Fruit fly (Drosophila melanogaster) whole organism, adult: ENCODE data around the gene CG11768.

Source experiments
- CG11617 ChIP-seq: fragments of 200-800 bp; sonication (Bioruptor generic); optimal IDR thresholded peaks from 2 replicates; lab custom pipeline; 2017; ENCODE audit warnings: mild to moderate bottlenecking, missing biosample characterization, missing genetic modification reagents, missing genetic modification characterization
- CG14711 ChIP-seq: fragments of 200-800 bp; sonication (Bioruptor generic); optimal IDR thresholded peaks from 2 replicates; lab custom pipeline; 2018; ENCODE audit warnings: missing biosample characterization, mild to moderate bottlenecking, missing genetic modification characterization, moderate library complexity
- CG1620 ChIP-seq: fragments of 200-800 bp; sonication (Bioruptor generic); optimal IDR thresholded peaks from 2 replicates; lab custom pipeline; 2016; ENCODE audit warnings: missing biosample characterization, missing genetic modification characterization
- CG5204 ChIP-seq: fragments of 200-800 bp; sonication (Bioruptor generic); optimal IDR thresholded peaks from 2 replicates; lab custom pipeline; 2016; ENCODE audit warnings: missing biosample characterization, missing genetic modification characterization
- CG7101 ChIP-seq: fragments of 200-800 bp; sonication (Bioruptor generic); optimal IDR thresholded peaks from 2 replicates; lab custom pipeline; 2018; ENCODE audit warnings: missing biosample characterization, mild to moderate bottlenecking, missing genetic modification characterization, moderate library complexity
- Clk ChIP-seq: fragments of 200-800 bp; sonication (Bioruptor generic); optimal IDR thresholded peaks from 2 replicates; lab custom pipeline; 2017; ENCODE audit warnings: missing biosample characterization, missing genetic modification characterization
- Crg-1 ChIP-seq: fragments of 200-800 bp; sonication (Bioruptor generic); optimal IDR thresholded peaks from 2 replicates; lab custom pipeline; 2016; ENCODE audit warnings: missing biosample characterization, missing genetic modification characterization
- Hr96 ChIP-seq: fragments of 200-800 bp; sonication (Bioruptor generic); optimal IDR thresholded peaks from 2 replicates; lab custom pipeline; 2016; ENCODE audit warnings: missing biosample characterization, missing genetic modification characterization
- Mnt ChIP-seq: fragments of 200-800 bp; sonication (Bioruptor generic); optimal IDR thresholded peaks from 2 replicates; lab custom pipeline; 2016; ENCODE audit warnings: missing biosample characterization, mild to moderate bottlenecking, missing genetic modification characterization
- bab1 ChIP-seq: fragments of 200-800 bp; sonication (Bioruptor generic); optimal IDR thresholded peaks from 3 replicates; lab custom pipeline; 2019; ENCODE audit warnings: missing biosample characterization, mild to moderate bottlenecking, missing genetic modification characterization, moderate library complexity
- cic ChIP-seq: fragments of 200-800 bp; sonication (Bioruptor generic); optimal IDR thresholded peaks from 2 replicates; lab custom pipeline; 2017; ENCODE audit warnings: missing biosample characterization, mild to moderate bottlenecking, missing genetic modification characterization, moderate library complexity
- cnc ChIP-seq, 2 experiments: fragments of >200 bp; optimal IDR thresholded peaks; 2 replicates each; lab custom pipeline; 2017
- kay ChIP-seq: fragments of 200-800 bp; sonication (Bioruptor generic); peaks from one replicate; lab custom pipeline; 2016; ENCODE audit warnings: missing biosample characterization, missing genetic modification characterization, borderline replicate concordance
- ovo ChIP-seq: fragments of 200-800 bp; sonication (Bioruptor generic); optimal IDR thresholded peaks from 2 replicates; lab custom pipeline; 2016; ENCODE audit warnings: missing biosample characterization, missing genetic modification characterization
- pad ChIP-seq: fragments of 200-800 bp; sonication (Bioruptor generic); optimal IDR thresholded peaks from 3 replicates; lab custom pipeline; 2017; ENCODE audit warnings: missing biosample characterization, missing genetic modification characterization, mild to moderate bottlenecking, moderate library complexity, missing genetic modification reagents
- tj ChIP-seq: fragments of 200-800 bp; sonication (Bioruptor generic); optimal IDR thresholded peaks from 3 replicates; lab custom pipeline; 2017; ENCODE audit warnings: missing biosample characterization, mild to moderate bottlenecking, missing genetic modification characterization, moderate library complexity
- toe ChIP-seq: fragments of 200-800 bp; sonication (Bioruptor generic); optimal IDR thresholded peaks from 2 replicates; lab custom pipeline; 2016; ENCODE audit warnings: missing biosample characterization, missing genetic modification characterization

Gene CG11768

dm6 chr3R:8704669-8705068, 63.3 kb downstream of the CG11768 start:
- TF ChIP-seq CG14711 (tag; lab: Kevin White, UChicago) (no peak), Clk (GFP tag; lab: Kevin White, UChicago) (no peak), Hr96 (GFP tag; lab: Kevin White, UChicago) (no peak), Mnt (GFP tag; lab: Kevin White, UChicago) (no peak), tj (GFP tag; lab: Kevin White, UChicago) (no peak), Crg-1 (no peak), CG11617 (GFP tag; lab: Kevin White, UChicago) (no peak), ovo (GFP tag; lab: Kevin White, UChicago) (no peak), CG7101 (tag; lab: Kevin White, UChicago) (no peak), CG5204 (GFP tag; lab: Kevin White, UChicago) (no peak), toe (GFP tag; lab: Kevin White, UChicago) (no peak)

- TF ChIP-seq CG14711 (tag; lab: Kevin White, UChicago) = no peak
- no peak for TF ChIP-seq cnc (optimal IDR thresholded peaks at IDR 0.05; lab: Kevin White, UChicago)
- TF ChIP-seq CG5204 (GFP tag; lab: Kevin White, UChicago) = no peak
- no peak for TF ChIP-seq CG1620 (GFP tag; lab: Kevin White, UChicago)
- no peak for TF ChIP-seq bab1 (GFP tag; lab: Kevin White, UChicago)
Observed at dm6 chr3R:8701197-8701596, 66.8 kb downstream of the CG11768 start.

DNA sequence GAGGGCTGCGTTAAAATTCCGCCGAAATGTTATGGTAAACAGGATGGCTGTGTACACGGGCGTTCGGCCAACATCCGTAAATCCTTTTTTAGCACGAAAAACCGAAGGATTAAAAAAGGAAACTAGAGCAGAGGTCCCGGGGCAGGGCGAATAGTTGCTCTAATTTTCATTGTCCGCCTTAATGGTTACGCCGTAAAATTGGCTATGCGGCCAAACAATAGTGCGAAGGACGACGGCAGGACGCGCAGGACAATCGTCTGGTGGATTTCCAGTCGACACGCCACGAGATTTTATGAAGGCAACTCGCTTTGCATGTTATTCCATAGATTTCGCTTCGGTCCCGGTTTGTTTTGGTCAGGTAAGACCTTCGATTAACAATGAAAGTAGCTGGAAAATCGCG, 67.3 kb downstream of the CG11768 start:
- TF ChIP-seq Clk (GFP tag; lab: Kevin White, UChicago) (no peak), ovo (GFP tag; lab: Kevin White, UChicago) (no peak), cic (GFP tag; lab: Kevin White, UChicago) (no peak), kay (GFP tag; lab: Kevin White, UChicago) (no peak), pad (GFP tag; lab: Kevin White, UChicago) (no peak), CG14711 (tag; lab: Kevin White, UChicago) (no peak), cnc (optimal IDR thresholded peaks at IDR 0.05; lab: Kevin White, UChicago) (no peak), bab1 (GFP tag; lab: Kevin White, UChicago) (no peak), CG1620 (GFP tag; lab: Kevin White, UChicago) (no peak), tj (GFP tag; lab: Kevin White, UChicago) (no peak), CG11617 (GFP tag; lab: Kevin White, UChicago) (no peak), CG7101 (tag; lab: Kevin White, UChicago) (no peak)

dm6 chr3R:8699230-8699629, 68.8 kb downstream of the CG11768 start:
- TF ChIP-seq Mnt (GFP tag; lab: Kevin White, UChicago) = no peak
- no peak for TF ChIP-seq cnc (optimal IDR thresholded peaks at IDR 0.05; lab: Kevin White, UChicago)
